Worm (Caenorhabditis elegans): ENCODE measurements around the gene nhr-50.

Gene nhr-50

DNA sequence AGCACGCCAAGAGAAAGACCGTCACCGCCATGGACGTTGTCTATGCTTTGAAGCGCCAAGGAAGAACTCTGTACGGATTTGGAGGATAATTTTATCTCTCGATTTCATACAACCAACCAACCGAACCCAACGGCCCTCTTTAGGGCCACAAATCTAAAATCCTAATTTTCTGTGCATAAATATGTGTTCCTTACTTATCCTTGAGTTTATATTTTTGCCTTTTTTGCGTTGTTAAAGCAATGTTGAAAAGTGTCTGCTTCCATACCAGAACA lies 42.2 kb upstream of the nhr-50 start (continued):
- TF ChIP-seq nhr-120 (GFP tag; IDR thresholded peaks at IDR 0.05) (0 out of 2 replicates have a peak, but pooled peaks have one; percentile 50), madf-6 (GFP tag; IDR thresholded peaks at IDR 0.05) (no peak; the same call in 1 of the 2 replicates), atf-7 (tag; optimal IDR thresholded peaks at IDR 0.05) (no peak), lin-35 (GFP tag; optimal IDR thresholded peaks at IDR 0.05) (no peak)

DNA sequence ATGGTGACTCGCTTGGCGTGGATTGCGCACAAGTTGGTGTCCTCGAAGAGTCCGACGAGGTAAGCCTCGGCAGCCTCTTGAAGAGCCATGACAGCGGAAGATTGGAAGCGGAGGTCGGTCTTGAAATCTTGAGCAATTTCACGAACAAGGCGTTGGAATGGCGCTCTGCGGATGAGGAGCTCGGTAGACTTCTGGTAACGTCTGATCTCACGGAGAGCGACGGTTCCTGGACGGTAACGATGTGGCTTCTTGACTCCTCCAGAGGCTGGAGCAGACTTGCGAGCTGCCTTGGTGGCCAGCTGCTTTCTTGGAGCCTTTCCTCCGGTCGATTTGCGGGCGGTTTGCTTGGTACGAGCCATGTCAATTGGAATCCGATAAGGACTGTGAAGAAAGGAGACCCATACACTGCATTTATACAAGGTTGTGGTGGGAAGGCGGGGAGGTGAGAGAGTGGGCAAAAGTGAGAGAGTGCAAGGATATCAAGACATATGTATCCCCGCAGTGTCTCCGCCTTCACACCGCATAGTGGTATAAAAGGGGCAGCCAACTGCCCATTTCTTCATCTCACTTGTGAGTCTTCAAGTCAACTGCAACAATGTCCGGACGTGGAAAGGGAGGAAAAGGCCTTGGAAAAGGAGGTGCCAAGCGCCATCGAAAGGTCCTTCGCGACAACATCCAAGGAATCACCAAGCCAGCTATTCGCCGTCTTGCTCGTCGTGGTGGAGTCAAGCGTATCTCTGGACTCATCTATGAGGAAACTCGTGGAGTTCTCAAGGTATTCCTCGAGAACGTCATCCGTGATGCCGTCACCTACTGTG lies 41.7 kb upstream of the nhr-50 start, which contains the start of the genes his-2 and his-1:
his-2 (minus strand) TSS at position 359 of the 818 bp plus-strand sequence.
his-1 (plus strand) TSS at position 596 of the 818 bp plus-strand sequence.
- TF ChIP-seq egrh-3 (GFP tag; IDR thresholded peaks at IDR 0.05) (peak; percentile 63; the same call in 1 of the 2 replicates), zfh-2 (GFP tag; conservative IDR thresholded peaks at IDR 0.05) (peak; percentile 58; the same call in 1 of the 2 replicates), hsf-1 (GFP tag; IDR thresholded peaks at IDR 0.05) (0 out of 2 replicates have a peak, but pooled peaks have one; percentile 35), nfyb-1 (GFP tag; IDR thresholded peaks at IDR 0.05) (0 out of 2 replicates have a peak, but pooled peaks have one; percentile 9)

DNA sequence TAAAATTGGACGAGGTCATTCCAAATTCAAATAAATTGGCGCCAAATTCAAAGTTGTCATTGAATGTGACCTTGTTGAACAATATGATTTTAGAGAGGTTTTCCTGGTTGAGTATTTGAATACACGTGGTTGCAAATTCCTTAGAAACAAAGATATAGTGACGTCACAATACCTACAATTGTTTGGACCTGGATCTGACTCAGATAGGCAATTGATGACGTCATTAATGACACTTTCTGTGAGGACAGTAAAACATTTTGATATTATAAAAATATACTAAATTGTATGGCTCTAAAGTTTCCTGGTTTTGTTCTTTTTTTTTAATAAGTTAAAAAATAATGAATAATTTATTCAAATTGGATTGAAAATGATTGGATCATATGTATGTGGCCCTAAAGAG lies 41.0 kb upstream of the nhr-50 start:
- TF ChIP-seq nhr-179 (tag; optimal IDR thresholded peaks at IDR 0.05) (no peak), dpff-1 (tag; optimal IDR thresholded peaks at IDR 0.05) (no peak), zim-3 (tag; optimal IDR thresholded peaks at IDR 0.05) (no peak), ztf-3 (GFP tag; optimal IDR thresholded peaks at IDR 0.05) (no peak), fkh-3 (tag; optimal IDR thresholded peaks at IDR 0.05) (no peak), rec-8 (tag; optimal IDR thresholded peaks at IDR 0.05) (no peak), B0019.2 (GFP tag; conservative IDR thresholded peaks at IDR 0.05) (no peak), snpc-3.4 (tag; optimal IDR thresholded peaks at IDR 0.05) (no peak), mcd-1 (GFP tag; IDR thresholded peaks at IDR 0.05) (no peak), atf-7 (tag; optimal IDR thresholded peaks at IDR 0.05) (no peak), D2030.7 (GFP tag; IDR thresholded peaks at IDR 0.05) (no peak), ceh-40 (GFP tag; IDR thresholded peaks at IDR 0.05) (no peak), snpc-1.3 (tag; optimal IDR thresholded peaks at IDR 0.05; ENCODE audit: insufficient read depth) (no peak), hrde-1 (tag; optimal IDR thresholded peaks at IDR 0.05; ENCODE audit: borderline replicate concordance) (no peak)

DNA sequence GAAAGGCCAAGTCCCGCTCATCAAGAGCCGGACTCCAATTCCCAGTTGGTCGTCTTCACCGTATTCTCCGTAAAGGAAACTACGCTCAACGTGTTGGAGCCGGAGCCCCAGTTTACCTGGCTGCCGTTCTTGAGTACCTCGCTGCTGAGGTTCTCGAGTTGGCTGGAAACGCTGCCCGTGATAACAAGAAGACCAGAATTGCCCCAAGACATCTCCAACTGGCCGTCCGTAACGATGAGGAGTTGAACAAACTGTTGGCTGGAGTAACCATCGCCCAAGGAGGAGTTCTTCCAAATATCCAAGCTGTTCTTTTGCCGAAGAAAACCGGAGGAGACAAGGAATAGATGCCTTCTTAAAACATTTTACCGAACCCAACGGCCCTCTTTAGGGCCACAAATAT lies 40.4 kb upstream of the nhr-50 start:
- peak; percentile 31; the same call in 1 of the 2 replicates for TF ChIP-seq ekl-4 (GFP tag; IDR thresholded peaks at IDR 0.05)

DNA sequence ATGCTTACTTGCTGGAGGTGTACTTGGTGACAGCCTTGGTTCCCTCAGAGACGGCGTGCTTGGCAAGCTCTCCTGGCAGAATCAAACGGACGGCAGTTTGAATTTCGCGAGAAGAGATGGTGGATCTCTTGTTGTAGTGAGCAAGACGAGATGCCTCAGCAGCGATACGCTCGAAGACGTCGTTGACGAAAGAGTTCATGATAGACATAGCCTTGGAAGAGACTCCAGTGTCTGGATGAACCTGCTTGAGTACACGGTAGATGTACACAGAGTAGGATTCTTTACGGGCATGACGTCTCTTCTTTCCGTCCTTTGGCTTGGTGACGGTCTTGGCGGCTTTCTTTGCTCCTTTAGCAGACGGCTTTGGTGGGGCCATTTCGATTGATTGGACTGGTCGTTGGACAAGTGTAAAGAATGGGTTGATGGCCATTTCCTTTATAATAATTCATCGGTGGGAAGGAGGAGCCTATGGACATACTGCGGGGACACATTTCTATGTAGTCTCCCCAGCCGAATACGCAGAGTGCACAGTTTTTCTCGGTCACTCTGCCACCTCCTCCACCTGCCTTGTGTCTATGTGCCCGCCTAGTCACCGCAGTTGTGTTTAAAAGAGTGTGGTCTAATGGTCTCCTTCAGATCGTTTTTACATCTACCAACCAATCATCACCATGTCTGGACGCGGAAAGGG lies 39.9 kb upstream of the nhr-50 start, which contains the start of the genes his-4 and his-3:
his-4 (minus strand) TSS at position 376 of the 688 bp plus-strand sequence.
his-3 (plus strand) TSS at position 669 of the 688 bp plus-strand sequence.
- TF ChIP-seq nhr-80 (tag; optimal IDR thresholded peaks at IDR 0.05) (peak; percentile 17), hmg-1.2 (GFP tag; IDR thresholded peaks at IDR 0.05) (peak; percentile 10; the same call in 1 of the 2 replicates), dox-1 (GFP tag; IDR thresholded peaks at IDR 0.05) (0 out of 2 replicates have a peak, but pooled peaks have one; percentile 15), pbrm-1 (GFP tag; IDR thresholded peaks at IDR 0.05) (peak; percentile 31), hsf-1 (GFP tag; IDR thresholded peaks at IDR 0.05) (0 out of 2 replicates have a peak, but pooled peaks have one; percentile 15), F39B2.1 (GFP tag; IDR thresholded peaks at IDR 0.05) (peak; percentile 88; the same call in 1 of the 2 replicates), mcd-1 (GFP tag; IDR thresholded peaks at IDR 0.05) (0 out of 2 replicates have a peak, but pooled peaks have one; percentile 13)
